Fruit fly (Drosophila melanogaster) whole organism, embryonic: ENCODE results near the gene Cul5.
A peak's percentile ranks its signal among the peaks of the same experiment; 100 is the strongest.

Experiments used
- Atf3 ChIP-seq: fragments of 200-800 bp; sonication (Bioruptor generic); optimal IDR thresholded peaks from 3 replicates; lab custom pipeline; 2016; ENCODE audit warnings: missing biosample characterization, missing genetic modification characterization
- BtbVII ChIP-seq: fragments of 200-800 bp; sonication (Bioruptor generic); optimal IDR thresholded peaks from 3 replicates; lab custom pipeline; 2017; ENCODE audit warnings: missing biosample characterization, mild to moderate bottlenecking, missing genetic modification characterization
- CG10462 ChIP-seq: fragments of 200-800 bp; sonication (Bioruptor generic); optimal IDR thresholded peaks from 2 replicates; lab custom pipeline; 2016; ENCODE audit warnings: missing biosample characterization, missing genetic modification characterization
- CG10565 ChIP-seq: fragments of 200-800 bp; sonication (Bioruptor generic); optimal IDR thresholded peaks from 3 replicates; lab custom pipeline; 2016; ENCODE audit warnings: missing biosample characterization, mild to moderate bottlenecking, missing genetic modification characterization
- CG12155 ChIP-seq: fragments of 200-800 bp; sonication (Bioruptor generic); optimal IDR thresholded peaks from 3 replicates; lab custom pipeline; 2016; ENCODE audit warnings: missing biosample characterization, missing genetic modification characterization
- CG14710 ChIP-seq: fragments of 200-800 bp; sonication (Bioruptor generic); optimal IDR thresholded peaks from 3 replicates; lab custom pipeline; 2019; ENCODE audit warnings: missing biosample characterization, mild to moderate bottlenecking, missing genetic modification characterization, moderate library complexity
- CG16815 ChIP-seq: fragments of 200-800 bp; sonication (Bioruptor generic); optimal IDR thresholded peaks from 3 replicates; lab custom pipeline; 2017; ENCODE audit warnings: missing biosample characterization, mild to moderate bottlenecking, missing genetic modification characterization
- CG17361 ChIP-seq: fragments of 200-800 bp; sonication (Bioruptor generic); IDR thresholded peaks from 3 replicates; pipeline ENCODE4 v1.3.6; 2022; ENCODE audit warnings: missing biosample characterization, missing genetic modification characterization
- CG2199 ChIP-seq: fragments of 200-800 bp; sonication (Bioruptor generic); IDR thresholded peaks from 3 replicates; pipeline ENCODE4 v1.3.6; 2022; ENCODE audit warnings: missing biosample characterization, missing genetic modification characterization
- CG33557 ChIP-seq: fragments of 200-800 bp; sonication (Bioruptor generic); optimal IDR thresholded peaks from 2 replicates; lab custom pipeline; 2019; ENCODE audit warnings: missing biosample characterization, mild to moderate bottlenecking, missing genetic modification characterization, moderate library complexity
- CG34422 ChIP-seq: fragments of 200-800 bp; sonication (Bioruptor generic); IDR thresholded peaks from 3 replicates; pipeline ENCODE4 v1.3.6; 2022; ENCODE audit warnings: missing biosample characterization, missing genetic modification characterization
- CG3995 ChIP-seq: fragments of 200-800 bp; sonication (Bioruptor generic); optimal IDR thresholded peaks from 3 replicates; lab custom pipeline; 2016; ENCODE audit warnings: missing biosample characterization, missing genetic modification characterization
- CG42726 ChIP-seq: fragments of 200-800 bp; sonication (Bioruptor generic); IDR thresholded peaks from 2 replicates; pipeline ENCODE4 v1.3.6; 2022; ENCODE audit warnings: missing biosample characterization, missing genetic modification characterization; ENCODE audit not compliant: partially characterized antibody
- CG4282 ChIP-seq: fragments of 200-800 bp; sonication (Bioruptor generic); optimal IDR thresholded peaks from 2 replicates; lab custom pipeline; 2016; ENCODE audit warnings: missing biosample characterization, missing genetic modification characterization
- CG4360 ChIP-seq: fragments of 200-800 bp; sonication (Bioruptor generic); IDR thresholded peaks from 2 replicates; pipeline ENCODE4 v1.3.6; 2022; ENCODE audit warnings: missing biosample characterization, missing genetic modification characterization
- CG43689 ChIP-seq: fragments of 200-800 bp; sonication (Bioruptor generic); IDR thresholded peaks from 2 replicates; pipeline ENCODE4 v1.3.6; 2022; ENCODE audit warnings: missing biosample characterization, missing genetic modification characterization
- CG8359 ChIP-seq: fragments of 200-800 bp; sonication (Bioruptor generic); optimal IDR thresholded peaks from 2 replicates; lab custom pipeline; 2017; ENCODE audit warnings: missing biosample characterization, mild to moderate bottlenecking, missing genetic modification characterization, borderline replicate concordance
- CG8765 ChIP-seq: fragments of 200-800 bp; sonication (Bioruptor generic); IDR thresholded peaks from 2 replicates; pipeline ENCODE4 v1.3.6; 2022; ENCODE audit warnings: missing biosample characterization, missing genetic modification characterization
- Doc3 ChIP-seq: fragments of 200-800 bp; sonication (Bioruptor generic); IDR thresholded peaks from 3 replicates; pipeline ENCODE4 v1.3.6; 2022; ENCODE audit warnings: missing biosample characterization, missing genetic modification characterization; ENCODE audit not compliant: partially characterized antibody
- GATAe ChIP-seq: fragments of 200-800 bp; sonication (Bioruptor generic); conservative IDR thresholded peaks from 2 replicates; pipeline ENCODE4 v1.3.6; 2022; ENCODE audit warnings: missing biosample characterization, missing genetic modification characterization
- Gsc ChIP-seq: fragments of 200-800 bp; sonication (Bioruptor generic); IDR thresholded peaks from 2 replicates; pipeline ENCODE4 v1.3.6; 2022; ENCODE audit warnings: missing biosample characterization, missing genetic modification characterization
- HLHmδ ChIP-seq: fragments of 200-800 bp; sonication (Bioruptor generic); optimal IDR thresholded peaks from 2 replicates; lab custom pipeline; 2018; ENCODE audit warnings: missing biosample characterization, mild to moderate bottlenecking, missing genetic modification characterization, moderate library complexity
- Hmr ChIP-seq: fragments of 200-800 bp; sonication (Bioruptor generic); optimal IDR thresholded peaks from 3 replicates; lab custom pipeline; 2017; ENCODE audit warnings: mild to moderate bottlenecking, missing biosample characterization, missing genetic modification reagents, missing genetic modification characterization
- Myb ChIP-seq: fragments of 200-800 bp; sonication (Bioruptor generic); optimal IDR thresholded peaks from 2 replicates; lab custom pipeline; 2016; ENCODE audit warnings: missing biosample characterization, missing genetic modification characterization
- PHDP ChIP-seq: fragments of 200-800 bp; sonication (Bioruptor generic); optimal IDR thresholded peaks from 3 replicates; lab custom pipeline; 2018; ENCODE audit warnings: missing biosample characterization, mild to moderate bottlenecking, missing genetic modification characterization, moderate library complexity
- Ptx1 ChIP-seq: fragments of 200-800 bp; sonication (Bioruptor generic); IDR thresholded peaks from 2 replicates; pipeline ENCODE4 v1.3.6; 2022; ENCODE audit warnings: missing biosample characterization, missing genetic modification characterization
- Sox100B ChIP-seq: fragments of 200-800 bp; sonication (Bioruptor generic); optimal IDR thresholded peaks from 3 replicates; lab custom pipeline; 2018; ENCODE audit warnings: missing biosample characterization, mild to moderate bottlenecking, missing genetic modification characterization
- Sox102F ChIP-seq: fragments of 200-800 bp; sonication (Bioruptor generic); optimal IDR thresholded peaks from 2 replicates; lab custom pipeline; 2018; ENCODE audit warnings: missing biosample characterization, mild to moderate bottlenecking, missing genetic modification characterization, moderate library complexity
- ab ChIP-seq: fragments of 200-800 bp; sonication (Bioruptor generic); optimal IDR thresholded peaks from 2 replicates; lab custom pipeline; 2016; ENCODE audit warnings: missing biosample characterization, missing genetic modification characterization
- bab2 ChIP-seq: fragments of 200-800 bp; sonication (Bioruptor generic); optimal IDR thresholded peaks from 2 replicates; lab custom pipeline; 2016; ENCODE audit warnings: missing biosample characterization, missing genetic modification characterization
- bbx ChIP-seq: fragments of 200-800 bp; sonication (Bioruptor generic); IDR thresholded peaks from 2 replicates; pipeline ENCODE4 v1.3.6; 2022; ENCODE audit warnings: missing biosample characterization, missing genetic modification characterization; ENCODE audit not compliant: partially characterized antibody
- br ChIP-seq: fragments of >200 bp; optimal IDR thresholded peaks from 2 replicates; lab custom pipeline; 2017
- chn ChIP-seq: fragments of 200-800 bp; sonication (Bioruptor generic); optimal IDR thresholded peaks from 2 replicates; lab custom pipeline; 2016; ENCODE audit warnings: missing biosample characterization, missing genetic modification characterization
- danr ChIP-seq: fragments of 200-800 bp; sonication (Bioruptor generic); IDR thresholded peaks from 2 replicates; pipeline ENCODE4 v1.3.6; 2022; ENCODE audit warnings: missing biosample characterization, missing genetic modification characterization
- dm ChIP-seq: fragments of 200-800 bp; sonication (Bioruptor generic); optimal IDR thresholded peaks from 3 replicates; lab custom pipeline; 2016; ENCODE audit warnings: missing biosample characterization, missing genetic modification characterization
- ewg ChIP-seq: fragments of 200-800 bp; sonication (Bioruptor generic); optimal IDR thresholded peaks from 3 replicates; lab custom pipeline; 2017; ENCODE audit warnings: mild to moderate bottlenecking, missing biosample characterization, missing genetic modification reagents, missing genetic modification characterization
- fru ChIP-seq: fragments of >200 bp; optimal IDR thresholded peaks from 2 replicates; lab custom pipeline; 2017
- gem ChIP-seq: fragments of 200-800 bp; sonication (Bioruptor generic); optimal IDR thresholded peaks from 2 replicates; lab custom pipeline; 2019; ENCODE audit warnings: missing biosample characterization, mild to moderate bottlenecking, missing genetic modification characterization, moderate library complexity
- gsb-n ChIP-seq: fragments of 200-800 bp; sonication (Bioruptor generic); optimal IDR thresholded peaks from 3 replicates; lab custom pipeline; 2018; ENCODE audit warnings: missing biosample characterization, mild to moderate bottlenecking, missing genetic modification characterization
- hb ChIP-seq: fragments of 200-800 bp; sonication (Bioruptor generic); IDR thresholded peaks from 3 replicates; pipeline ENCODE4 v1.3.6; 2022; ENCODE audit warnings: missing biosample characterization, missing genetic modification characterization; ENCODE audit not compliant: partially characterized antibody
- insv ChIP-seq, 2 experiments: fragments of 200-800 bp; sonication (Bioruptor generic); optimal IDR thresholded peaks; 3 replicates each; lab custom pipeline; 2016 to 2018; ENCODE audit warnings: missing biosample characterization in 2 of 2, missing genetic modification characterization in 2 of 2
- kay ChIP-seq: fragments of 200-800 bp; sonication (Bioruptor generic); optimal IDR thresholded peaks from 2 replicates; lab custom pipeline; 2016; ENCODE audit warnings: missing biosample characterization, missing genetic modification characterization
- mam ChIP-seq: fragments of 200-800 bp; sonication (Bioruptor generic); optimal IDR thresholded peaks from 3 replicates; lab custom pipeline; 2016; ENCODE audit warnings: missing biosample characterization, missing genetic modification characterization
- mld ChIP-seq: fragments of 200-800 bp; sonication (Bioruptor generic); IDR thresholded peaks from 3 replicates; pipeline ENCODE4 v1.3.6; 2022; ENCODE audit warnings: missing biosample characterization, missing genetic modification characterization; ENCODE audit not compliant: partially characterized antibody
- pfk ChIP-seq: fragments of 200-800 bp; sonication (Bioruptor generic); optimal IDR thresholded peaks from 2 replicates; lab custom pipeline; 2018; ENCODE audit warnings: missing biosample characterization, mild to moderate bottlenecking, missing genetic modification characterization, moderate library complexity
- pnt ChIP-seq: fragments of 200-800 bp; sonication (Bioruptor generic); optimal IDR thresholded peaks from 3 replicates; lab custom pipeline; 2016; ENCODE audit warnings: missing biosample characterization, missing genetic modification characterization
- scrt ChIP-seq: fragments of 200-800 bp; sonication (Bioruptor generic); optimal IDR thresholded peaks from 2 replicates; lab custom pipeline; 2018; ENCODE audit warnings: missing biosample characterization, mild to moderate bottlenecking, missing genetic modification characterization, moderate library complexity
- sd ChIP-seq: fragments of 200-800 bp; sonication (Bioruptor generic); optimal IDR thresholded peaks from 3 replicates; lab custom pipeline; 2018; ENCODE audit warnings: missing biosample characterization, mild to moderate bottlenecking, missing genetic modification characterization, moderate library complexity
- sim ChIP-seq: fragments of 200-800 bp; sonication (Bioruptor generic); IDR thresholded peaks from 2 replicates; pipeline ENCODE4 v1.3.6; 2022; ENCODE audit warnings: missing biosample characterization, missing genetic modification characterization
- vfl ChIP-seq: fragments of 200-800 bp; sonication (Bioruptor generic); optimal IDR thresholded peaks from 2 replicates; lab custom pipeline; 2016; ENCODE audit warnings: missing biosample characterization, missing genetic modification characterization

Cul5 gene

dm6 chr3R:29069208-29070072 lies 6.7 kb upstream of the Cul5 start (continued):
- no peak for TF ChIP-seq Myb (GFP tag; lab: Kevin White, UChicago)
- TF ChIP-seq gem (tag; lab: Kevin White, UChicago), result no peak
- no peak for TF ChIP-seq CG10462
- TF ChIP-seq ab (GFP tag; lab: Kevin White, UChicago), result no peak
- TF ChIP-seq GATAe (GFP tag; lab: Robert Waterston, UW), result no peak
- no peak for TF ChIP-seq CG2199 (GFP tag; lab: Robert Waterston, UW)
- TF ChIP-seq dm (GFP tag; lab: Kevin White, UChicago), result no peak
- TF ChIP-seq CG16815 (GFP tag; lab: Kevin White, UChicago), result no peak
- no peak for TF ChIP-seq CG8765
- TF ChIP-seq CG17361 (GFP tag; lab: Robert Waterston, UW), result no peak
- TF ChIP-seq Gsc (GFP tag; lab: Robert Waterston, UW), result no peak
- TF ChIP-seq pfk (GFP tag; lab: Kevin White, UChicago), result peak; percentile 74
- TF ChIP-seq scrt (GFP tag; lab: Kevin White, UChicago), result no peak
- TF ChIP-seq pnt (GFP tag; lab: Kevin White, UChicago), result no peak
- TF ChIP-seq CG42726 (GFP tag; lab: Robert Waterston, UW), result no peak
- no peak for TF ChIP-seq Sox102F (GFP tag; lab: Kevin White, UChicago)
- TF ChIP-seq CG10565 (GFP tag; lab: Kevin White, UChicago), result no peak
- no peak for TF ChIP-seq CG4282 (GFP tag; lab: Kevin White, UChicago)
- TF ChIP-seq CG14710 (tag; lab: Kevin White, UChicago), result no peak
- TF ChIP-seq kay, result no peak
- TF ChIP-seq CG34422 (GFP tag; lab: Robert Waterston, UW), result no peak
- TF ChIP-seq danr, result no peak
- TF ChIP-seq sd (tag; lab: Kevin White, UChicago), result no peak
- TF ChIP-seq HLHmδ (GFP tag; lab: Kevin White, UChicago), result no peak
- TF ChIP-seq CG43689 (GFP tag; lab: Robert Waterston, UW), result no peak
- TF ChIP-seq insv (GFP tag; optimal IDR thresholded peaks at IDR 0.05; lab: Kevin White, UChicago), result peak in 1 of 2 experiments; percentile 6
- no peak for TF ChIP-seq CG3995
- no peak for TF ChIP-seq CG12155 (GFP tag; lab: Kevin White, UChicago)
- no peak for TF ChIP-seq Atf3
- no peak for TF ChIP-seq mld
- no peak for TF ChIP-seq bab2 (GFP tag; lab: Kevin White, UChicago)
- no peak for TF ChIP-seq PHDP (tag; lab: Kevin White, UChicago)
- no peak for TF ChIP-seq Sox100B (GFP tag; lab: Kevin White, UChicago)
- no peak for TF ChIP-seq BtbVII (GFP tag; lab: Kevin White, UChicago)
- no peak for TF ChIP-seq hb (GFP tag; lab: Robert Waterston, UW)
- no peak for TF ChIP-seq br
- TF ChIP-seq sim, result no peak
- TF ChIP-seq mam (GFP tag; lab: Kevin White, UChicago), result no peak
- TF ChIP-seq Hmr, result no peak
- no peak for TF ChIP-seq fru (lab: Kevin White, UChicago)
- 0 out of 2 replicates have a peak, but pooled peaks have one; percentile 11 for TF ChIP-seq bbx (GFP tag; lab: Robert Waterston, UW)
- no peak for TF ChIP-seq CG33557 (GFP tag; lab: Kevin White, UChicago)
- no peak for TF ChIP-seq Ptx1
- no peak for TF ChIP-seq Doc3 (GFP tag; lab: Robert Waterston, UW)
- no peak for TF ChIP-seq gsb-n
- no peak for TF ChIP-seq CG8359 (GFP tag; lab: Kevin White, UChicago)
- no peak for TF ChIP-seq vfl (GFP tag; lab: Kevin White, UChicago)
- peak; percentile 38 for TF ChIP-seq ewg
- TF ChIP-seq chn, result no peak
- peak; percentile 91 for TF ChIP-seq CG4360 (GFP tag; lab: Robert Waterston, UW)
